Fruit fly (Drosophila melanogaster): ENCODE results near the gene VhaAC45RP.

DNA sequence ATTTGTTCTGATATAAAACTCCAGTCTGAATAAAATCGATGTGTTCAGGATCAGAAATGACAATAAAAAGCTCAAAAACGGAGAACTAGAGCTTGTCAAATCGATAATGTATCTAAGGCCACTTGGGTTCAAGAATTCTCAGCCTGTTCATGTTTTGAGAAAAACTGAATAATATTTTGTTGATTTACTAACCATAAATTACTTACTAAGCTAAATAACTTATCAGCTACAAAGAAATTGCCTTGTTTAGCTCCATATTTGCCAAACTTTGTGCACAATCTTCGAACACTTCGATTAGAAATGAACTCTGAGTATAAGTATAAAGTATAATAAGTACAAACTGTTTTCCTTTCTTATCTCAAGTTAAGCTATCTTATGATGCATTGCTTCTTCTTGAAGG is 33.9 kb downstream of the VhaAC45RP start, which contains the start of gene CG31029:
- TF ChIP-seq h (optimal IDR thresholded peaks at IDR 0.05) (no peak), ttk (optimal IDR thresholded peaks at IDR 0.05) (no peak), psq (optimal IDR thresholded peaks at IDR 0.05) (no peak), Sin3A (optimal IDR thresholded peaks at IDR 0.05) (no peak), insv (optimal IDR thresholded peaks at IDR 0.05) (no peak)

Measured in Kc167 (cell line).